Worm (Caenorhabditis elegans): ENCODE results near the gene asd-1.

Gene asd-1

ce11 chrIII:4195306-4196008 is 1.6 kb upstream of the asd-1 start (continued):
- TF ChIP-seq lin-29 (GFP tag; IDR thresholded peaks at IDR 0.05) (no peak), pqm-1 (tag; optimal IDR thresholded peaks at IDR 0.05) (peak; percentile 11), duxl-1 (tag; optimal IDR thresholded peaks at IDR 0.05; ENCODE audit: poor library complexity) (peak; percentile 42), ceh-20 (GFP tag; IDR thresholded peaks at IDR 0.05) (peak; percentile 15; the same call in 1 of the 2 replicates), madf-5 (GFP tag; IDR thresholded peaks at IDR 0.05) (no peak), ces-1 (GFP tag; optimal IDR thresholded peaks at IDR 0.05) (peak; percentile 38), T26A8.4 (GFP tag; IDR thresholded peaks at IDR 0.05) (peak; percentile 97), nhr-111 (GFP tag; optimal IDR thresholded peaks at IDR 0.05) (peak; percentile 80), lin-15B (tag; optimal IDR thresholded peaks at IDR 0.05) (no peak), gei-8 (GFP tag; optimal IDR thresholded peaks at IDR 0.05) (peak; percentile 15), lin-39 (tag; optimal IDR thresholded peaks at IDR 0.05) (no peak), nhr-77 (tag; optimal IDR thresholded peaks at IDR 0.05) (no peak), mep-1 (tag; optimal IDR thresholded peaks at IDR 0.05) (peak; percentile 76), lin-38 (GFP tag; IDR thresholded peaks at IDR 0.05) (peak; percentile 67), zip-2 (tag; optimal IDR thresholded peaks at IDR 0.05) (peak; percentile 49), Y48G9A.11 (GFP tag; IDR thresholded peaks at IDR 0.05) (peak; percentile 77), nhr-41 (GFP tag; IDR thresholded peaks at IDR 0.05) (no peak; the same call in 1 of the 2 replicates), zfp-2 (tag; optimal IDR thresholded peaks at IDR 0.05) (no peak), snpc-1.2 (GFP tag; IDR thresholded peaks at IDR 0.05) (peak; percentile 71), lsy-2 (tag; optimal IDR thresholded peaks at IDR 0.05) (peak; percentile 10 to 81), tag-97 (GFP tag; IDR thresholded peaks at IDR 0.05) (no peak), T20F7.1 (GFP tag; optimal IDR thresholded peaks at IDR 0.05) (peak; percentile 75), sdz-12 (GFP tag; optimal IDR thresholded peaks at IDR 0.05) (peak; percentile 21), nhr-102 (tag; optimal IDR thresholded peaks at IDR 0.05) (peak; percentile 90), aha-1 (tag) (peak; percentile 99), nhr-6 (tag; optimal IDR thresholded peaks at IDR 0.05) (peak; percentile 34), zag-1 (tag; optimal IDR thresholded peaks at IDR 0.05) (no peak), dpl-1 (GFP tag; optimal IDR thresholded peaks at IDR 0.05) (no peak), php-3 (GFP tag; IDR thresholded peaks at IDR 0.05) (peak; percentile 36), nhr-25 (tag; optimal IDR thresholded peaks at IDR 0.05; ENCODE audit: borderline replicate concordance, insufficient read depth) (no peak), Y75B8A.6 (GFP tag; IDR thresholded peaks at IDR 0.05) (peak; percentile 56; the same call in 1 of the 2 replicates), fos-1 (tag; optimal IDR thresholded peaks at IDR 0.05) (no peak), set-16 (GFP tag; IDR thresholded peaks at IDR 0.05) (no peak), cey-2 (tag; optimal IDR thresholded peaks at IDR 0.05; ENCODE audit: borderline replicate concordance, insufficient read depth) (no peak), nhr-42 (GFP tag; IDR thresholded peaks at IDR 0.05) (no peak), daf-19 (GFP tag; conservative IDR thresholded peaks at IDR 0.05) (peak; percentile 82), unc-130 (GFP tag; optimal IDR thresholded peaks at IDR 0.05) (peak; percentile 24), aly-2 (tag; optimal IDR thresholded peaks at IDR 0.05) (no peak), F49E8.2 (tag; optimal IDR thresholded peaks at IDR 0.05; ENCODE audit: borderline replicate concordance) (no peak), fkh-10 (GFP tag; optimal IDR thresholded peaks at IDR 0.05) (no peak), lin-13 (GFP tag; optimal IDR thresholded peaks at IDR 0.05) (peak; percentile 26), spr-3 (GFP tag; optimal IDR thresholded peaks at IDR 0.05) (peak; percentile 72), dmd-6 (GFP tag; IDR thresholded peaks at IDR 0.05) (peak; percentile 30; the same call in 1 of the 2 replicates), hif-1 (tag; optimal IDR thresholded peaks at IDR 0.05) (peak in 1 of 2 experiments; percentile 63), zfp-3 (GFP tag; conservative IDR thresholded peaks at IDR 0.05) (peak; percentile 95), nhr-11 (tag; optimal IDR thresholded peaks at IDR 0.05) (no peak), snpc-4 (tag; optimal IDR thresholded peaks at IDR 0.05) (no peak), vab-7 (GFP tag; IDR thresholded peaks at IDR 0.05) (no peak), dmd-9 (GFP tag; IDR thresholded peaks at IDR 0.05) (no peak), F10B5.3 (tag; optimal IDR thresholded peaks at IDR 0.05) (peak; percentile 68)
